Fruit fly (Drosophila melanogaster): ENCODE measurements around the gene Jon66Ci.

Jon66Ci gene

DNA sequence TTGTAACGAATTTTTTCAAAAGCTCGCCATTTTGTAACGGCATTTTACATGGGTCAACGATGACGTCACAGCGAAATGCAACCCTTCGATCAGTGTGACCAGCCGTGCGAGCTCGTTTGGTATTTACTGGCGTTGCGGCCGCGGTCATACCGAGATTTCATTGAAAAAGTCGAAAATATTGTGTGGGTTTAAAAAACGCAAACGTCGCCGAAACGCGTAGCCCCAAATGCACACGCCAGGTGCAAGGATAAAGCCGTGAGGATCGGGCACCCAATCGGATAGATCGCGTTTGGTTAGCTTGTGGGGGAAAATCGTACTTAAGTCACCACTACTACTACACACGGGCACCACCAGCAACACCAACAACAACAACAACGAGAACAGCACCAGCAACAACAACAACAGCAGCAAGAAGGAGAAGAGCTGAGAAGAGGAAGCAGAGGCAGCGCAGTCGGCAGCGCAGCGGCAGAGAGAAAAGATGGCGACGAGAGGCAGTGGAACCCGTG, 33.5 kb downstream of the Jon66Ci start, which contains the start of gene Cbl (continued):
- TF ChIP-seq CG14014 (GFP tag; IDR thresholded peaks at IDR 0.05) (no peak), CG8281 (tag; optimal IDR thresholded peaks at IDR 0.05) (no peak), CG31365 (tag; optimal IDR thresholded peaks at IDR 0.05) (peak; percentile 12), HLHmδ (GFP tag; optimal IDR thresholded peaks at IDR 0.05) (peak; percentile 51), tup (GFP tag; optimal IDR thresholded peaks at IDR 0.05) (no peak), CG34422 (GFP tag; IDR thresholded peaks at IDR 0.05) (peak; percentile 76; the same call in 1 of the 3 replicates), CG5180 (GFP tag; optimal IDR thresholded peaks at IDR 0.05) (no peak), repo (GFP tag; optimal IDR thresholded peaks at IDR 0.05) (peak; percentile 26), trh (GFP tag; optimal IDR thresholded peaks at IDR 0.05) (no peak), CG32532 (GFP tag; IDR thresholded peaks at IDR 0.05) (no peak), CG7839 (tag; optimal IDR thresholded peaks at IDR 0.05) (no peak), toy (GFP tag; IDR thresholded peaks at IDR 0.05) (no peak), ato (GFP tag; IDR thresholded peaks at IDR 0.05; ENCODE audit: partially characterized antibody) (no peak), Dek (tag; optimal IDR thresholded peaks at IDR 0.05) (no peak), CG16813 (GFP tag; IDR thresholded peaks at IDR 0.05; ENCODE audit: partially characterized antibody) (no peak), CG14860 (GFP tag; IDR thresholded peaks at IDR 0.05; ENCODE audit: partially characterized antibody) (no peak), Oli (tag; optimal IDR thresholded peaks at IDR 0.05) (no peak), CG1602 (GFP tag; optimal IDR thresholded peaks at IDR 0.05) (no peak), ERR (GFP tag; optimal IDR thresholded peaks at IDR 0.05) (no peak), CG30431 (GFP tag; optimal IDR thresholded peaks at IDR 0.05) (no peak), pnt (GFP tag; optimal IDR thresholded peaks at IDR 0.05) (no peak), vvl (GFP tag; IDR thresholded peaks at IDR 0.05) (no peak), CG12942 (GFP tag; optimal IDR thresholded peaks at IDR 0.05) (no peak), zfh1 (GFP tag; IDR thresholded peaks at IDR 0.05) (no peak), CG8359 (GFP tag; optimal IDR thresholded peaks at IDR 0.05; ENCODE audit: borderline replicate concordance) (no peak), CG8290 (GFP tag; optimal IDR thresholded peaks at IDR 0.05) (no peak), CG8290 (tag; optimal IDR thresholded peaks at IDR 0.05) (no peak), bowl (GFP tag; IDR thresholded peaks at IDR 0.05) (no peak), CG7928 (GFP tag; optimal IDR thresholded peaks at IDR 0.05) (peak; percentile 44), CG15269 (tag; optimal IDR thresholded peaks at IDR 0.05) (no peak), Sox100B (GFP tag; optimal IDR thresholded peaks at IDR 0.05) (no peak), wek (GFP tag; optimal IDR thresholded peaks at IDR 0.05) (peak; percentile 9), CG6175 (GFP tag; IDR thresholded peaks at IDR 0.05) (no peak), disco-r (GFP tag; optimal IDR thresholded peaks at IDR 0.05) (no peak), Dad (GFP tag; optimal IDR thresholded peaks at IDR 0.05) (no peak), CG9876 (GFP tag; optimal IDR thresholded peaks at IDR 0.05) (no peak), CG10267 (tag; optimal IDR thresholded peaks at IDR 0.05) (peak; percentile 73), bbx (GFP tag; IDR thresholded peaks at IDR 0.05; ENCODE audit: partially characterized antibody) (peak; percentile 26), gem (tag; optimal IDR thresholded peaks at IDR 0.05) (peak; percentile 20), CG17829 (tag; optimal IDR thresholded peaks at IDR 0.05) (peak; percentile 60), CG14710 (tag; optimal IDR thresholded peaks at IDR 0.05) (peak; percentile 73), CG30403 (GFP tag; optimal IDR thresholded peaks at IDR 0.05) (no peak), Hr39 (optimal IDR thresholded peaks at IDR 0.05) (no peak), CG14050 (GFP tag; IDR thresholded peaks at IDR 0.05) (no peak), CG3281 (GFP tag; optimal IDR thresholded peaks at IDR 0.05) (no peak), Fer1 (GFP tag; optimal IDR thresholded peaks at IDR 0.05) (peak; percentile 49), crol (GFP tag; IDR thresholded peaks at IDR 0.05) (peak; percentile 72), CG6683 (GFP tag; optimal IDR thresholded peaks at IDR 0.05) (peak; percentile 12), CG3838 (GFP tag; optimal IDR thresholded peaks at IDR 0.05) (no peak), Usf (GFP tag; optimal IDR thresholded peaks at IDR 0.05) (no peak), CG15011 (GFP tag; optimal IDR thresholded peaks at IDR 0.05) (no peak)

All from whole organism, embryonic.